Fruit fly (Drosophila melanogaster) whole organism: ENCODE data around the gene CG33229.

ENCODE experiments used
- CG8478 ChIP-seq: fragments of >200 bp; optimal IDR thresholded peaks from 2 replicates; lab custom pipeline; 2018; ENCODE audit warnings: inconsistent platforms
- Dll ChIP-seq: fragments of >200 bp; optimal IDR thresholded peaks from 2 replicates; lab custom pipeline; 2017
- EcR ChIP-seq, 2 experiments: fragments of >200 bp; optimal IDR thresholded peaks; 2 replicates each; lab custom pipeline; 2017; ENCODE audit warnings: missing biosample characterization in 2 of 2, missing genetic modification characterization in 2 of 2, missing genetic modification reagents in 2 of 2
- pan ChIP-seq: fragments of >200 bp; optimal IDR thresholded peaks from 2 replicates; lab custom pipeline; 2017
- psq ChIP-seq: fragments of >200 bp; optimal IDR thresholded peaks from 2 replicates; lab custom pipeline; 2017
- usp ChIP-seq: fragments of >200 bp; optimal IDR thresholded peaks from 2 replicates; lab custom pipeline; 2017; ENCODE audit warnings: missing biosample characterization, missing genetic modification characterization, mixed read lengths

CG33229 gene

dm6 chr3L:232267-232666 lies 8.6 kb downstream of the CG33229 start, which contains the start of gene CG34454:
Gene CG34454, minus strand, starts transcription at chr3L:232350.
- TF ChIP-seq EcR (GFP tag; optimal IDR thresholded peaks at IDR 0.05; lab: Kevin White, UChicago) (no peak), CG8478 (lab: Kevin White, UChicago) (no peak), usp (GFP tag; lab: Kevin White, UChicago) (no peak), psq (no peak), Dll (lab: Kevin White, UChicago) (no peak), pan (no peak)

- TF ChIP-seq pan (no peak), psq (no peak), CG8478 (lab: Kevin White, UChicago) (no peak), EcR (GFP tag; optimal IDR thresholded peaks at IDR 0.05; lab: Kevin White, UChicago) (no peak), Dll (lab: Kevin White, UChicago) (no peak), usp (GFP tag; lab: Kevin White, UChicago) (no peak)
Measured at dm6 chr3L:233251-233650, 9.6 kb downstream of the CG33229 start, which contains the start of gene CG34453. Gene CG34453, minus strand, starts transcription at chr3L:233351.

dm6 chr3L:234337-234736 lies 10.7 kb downstream of the CG33229 start:
- TF ChIP-seq Dll (lab: Kevin White, UChicago) (no peak), pan (no peak)

dm6 chr3L:246644-247199 lies 23.1 kb downstream of the CG33229 start:
- no peak for TF ChIP-seq usp (GFP tag; lab: Kevin White, UChicago)
- no peak for TF ChIP-seq psq
- TF ChIP-seq Dll (lab: Kevin White, UChicago): no peak
- no peak for TF ChIP-seq pan
- TF ChIP-seq CG8478 (lab: Kevin White, UChicago): no peak
- TF ChIP-seq EcR (GFP tag; optimal IDR thresholded peaks at IDR 0.05; lab: Kevin White, UChicago): no peak

dm6 chr3L:247482-248225 lies 24.0 kb downstream of the CG33229 start, which contains the start of gene mthl14:
Gene mthl14, plus strand, starts transcription at chr3L:247491.
- TF ChIP-seq psq (no peak), EcR (GFP tag; optimal IDR thresholded peaks at IDR 0.05; lab: Kevin White, UChicago) (no peak), CG8478 (lab: Kevin White, UChicago) (no peak), Dll (lab: Kevin White, UChicago) (no peak), usp (GFP tag; lab: Kevin White, UChicago) (no peak), pan (no peak)

- no peak for TF ChIP-seq CG8478 (lab: Kevin White, UChicago)
- no peak for TF ChIP-seq EcR (GFP tag; optimal IDR thresholded peaks at IDR 0.05; lab: Kevin White, UChicago)
- no peak for TF ChIP-seq Dll (lab: Kevin White, UChicago)
- no peak for TF ChIP-seq pan
- TF ChIP-seq psq: no peak
- no peak for TF ChIP-seq usp (GFP tag; lab: Kevin White, UChicago)
Measured at dm6 chr3L:248226-248758, 24.6 kb downstream of the CG33229 start.

- TF ChIP-seq pan (no peak), psq (no peak), EcR (GFP tag; optimal IDR thresholded peaks at IDR 0.05; lab: Kevin White, UChicago) (no peak), CG8478 (lab: Kevin White, UChicago) (no peak), usp (GFP tag; lab: Kevin White, UChicago) (no peak), Dll (lab: Kevin White, UChicago) (no peak)
Measured at dm6 chr3L:257618-258475, 34.2 kb downstream of the CG33229 start, which contains the start of the genes DIP2 and wac. Gene DIP2, minus strand, starts transcription at chr3L:257954. Gene wac, plus strand, starts transcription at chr3L:258176.

- TF ChIP-seq CG8478 (lab: Kevin White, UChicago) (no peak), pan (no peak), psq (no peak), EcR (GFP tag; optimal IDR thresholded peaks at IDR 0.05; lab: Kevin White, UChicago) (no peak), usp (GFP tag; lab: Kevin White, UChicago) (no peak), Dll (lab: Kevin White, UChicago) (no peak)
Measured at dm6 chr3L:262724-263177, 39.1 kb downstream of the CG33229 start.

- TF ChIP-seq CG8478 (lab: Kevin White, UChicago) (no peak), EcR (GFP tag; optimal IDR thresholded peaks at IDR 0.05; lab: Kevin White, UChicago) (no peak), psq (no peak), Dll (lab: Kevin White, UChicago) (no peak), pan (no peak), usp (GFP tag; lab: Kevin White, UChicago) (no peak)
Measured at dm6 chr3L:263500-264377, 40.1 kb downstream of the CG33229 start.

- TF ChIP-seq usp (GFP tag; lab: Kevin White, UChicago) (no peak), EcR (GFP tag; optimal IDR thresholded peaks at IDR 0.05; lab: Kevin White, UChicago) (no peak), psq (no peak)
Measured at dm6 chr3L:264378-265151, 40.9 kb downstream of the CG33229 start, which contains the start of the genes Tudor-SN and mRpL17. Gene Tudor-SN, minus strand, starts transcription at chr3L:264380. Gene mRpL17, plus strand, starts transcription at chr3L:264779.
